Worm (Caenorhabditis elegans) whole organism, L4 larva: ENCODE measurements around the gene F57B1.5.

ENCODE experiments used
- ceh-82 ChIP-seq: sonication (generic microtip); optimal IDR thresholded peaks from 2 replicates; lab custom pipeline; 2017; ENCODE audit warnings: missing biosample characterization, missing genetic modification characterization
- lin-13 ChIP-seq: fragments of 150-350 bp; optimal IDR thresholded peaks from 2 replicates; lab custom pipeline; 2014; ENCODE audit warnings: missing biosample characterization, missing genetic modification reagents, missing genetic modification characterization
- mxl-3 ChIP-seq: fragments of 200-800 bp; sonication (Bioruptor generic); optimal IDR thresholded peaks from 2 replicates; lab custom pipeline; 2018; ENCODE audit warnings: mild to moderate bottlenecking, missing genetic modification characterization, missing compliant biosample characterization
- nhr-76 ChIP-seq: fragments of 150-350 bp; optimal IDR thresholded peaks from 2 replicates; lab custom pipeline; 2014; ENCODE audit warnings: missing biosample characterization, missing genetic modification characterization
- unc-130 ChIP-seq: sonication (generic microtip); optimal IDR thresholded peaks from 2 replicates; lab custom pipeline; 2016; ENCODE audit warnings: missing genetic modification reagents, missing genetic modification characterization, missing compliant biosample characterization
- zag-1 ChIP-seq: fragments of 150-350 bp; optimal IDR thresholded peaks from 2 replicates; lab custom pipeline; 2014; ENCODE audit warnings: missing biosample characterization, missing genetic modification characterization

- TF ChIP-seq unc-130 (GFP tag; lab: Kevin White, UChicago) (no peak), ceh-82 (tag; lab: Kevin White, UChicago) (no peak), nhr-76 (no peak), mxl-3 (GFP tag; lab: Kevin White, UChicago) (no peak), zag-1 (no peak), lin-13 (GFP tag; lab: Kevin White, UChicago) (no peak)
These were observed 9.7 kb upstream of the F57B1.5 start, which contains the start of gene F57B1.9 for ce11 chrV:13197823-13198222.
